Worm (Caenorhabditis elegans) whole organism, mixed stage, embryonic: ENCODE results near the gene frpr-2.

Experiments
- ces-1 ChIP-seq: fragments of 150-350 bp; optimal IDR thresholded peaks from 2 replicates; lab custom pipeline; 2014; ENCODE audit warnings: missing biosample characterization, missing genetic modification reagents, missing genetic modification characterization
- nhr-2 ChIP-seq: fragments of 150-350 bp; optimal IDR thresholded peaks from 2 replicates; lab custom pipeline; 2014; ENCODE audit warnings: missing biosample characterization, missing genetic modification characterization
- nhr-237 ChIP-seq: fragments of 150-350 bp; optimal IDR thresholded peaks from 2 replicates; lab custom pipeline; 2014; ENCODE audit warnings: missing biosample characterization, missing genetic modification characterization
- tbx-8 ChIP-seq: fragments of 200-800 bp; sonication (Bioruptor generic); optimal IDR thresholded peaks from 2 replicates; lab custom pipeline; 2018; ENCODE audit warnings: mild to moderate bottlenecking, missing genetic modification characterization, moderate library complexity, missing compliant biosample characterization

ce11 chrX:12942296-12942695 is 23.0 kb upstream of the frpr-2 start:
- TF ChIP-seq nhr-2 (tag; lab: Kevin White, UChicago) = no peak
- TF ChIP-seq ces-1 (GFP tag; lab: Kevin White, UChicago) = no peak
- TF ChIP-seq nhr-237 = no peak
- TF ChIP-seq tbx-8 (GFP tag; lab: Kevin White, UChicago) = no peak
